Worm (Caenorhabditis elegans): ENCODE measurements around the gene C35D10.3.

Gene C35D10.3

DNA sequence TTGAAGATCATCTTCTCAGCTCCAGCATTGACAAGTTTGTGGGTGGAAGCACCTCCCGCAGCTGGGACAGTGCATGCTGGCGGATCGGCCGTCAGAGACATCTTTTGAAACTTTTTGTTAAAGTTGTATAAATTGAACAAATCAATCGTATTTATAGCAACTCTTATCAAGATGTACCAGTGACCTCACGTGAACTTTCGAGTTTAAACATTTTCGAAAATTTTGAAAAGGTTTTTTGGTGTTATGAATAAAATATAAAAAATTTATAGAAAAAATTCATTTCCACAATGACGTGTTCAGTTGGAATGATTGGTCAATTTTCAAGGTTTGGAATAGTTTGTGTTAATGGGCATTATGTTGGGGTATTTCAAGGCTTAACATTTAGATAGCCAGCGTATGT is at the start of gene C35D10.3, which contains the start of gene msd-4:
TSS of gene C35D10.3 (plus strand) at position 279 of the 400 bp plus-strand sequence.
TSS of gene msd-4 (minus strand) at position 101 of the 400 bp plus-strand sequence.
- TF ChIP-seq C38D4.7 (GFP tag; optimal IDR thresholded peaks at IDR 0.05) (no peak), ceh-2 (tag; optimal IDR thresholded peaks at IDR 0.05) (no peak), ceh-34 (tag; optimal IDR thresholded peaks at IDR 0.05) (no peak), ceh-6 (GFP tag; optimal IDR thresholded peaks at IDR 0.05) (no peak), npax-4 (tag; optimal IDR thresholded peaks at IDR 0.05) (no peak), sox-4 (tag; optimal IDR thresholded peaks at IDR 0.05) (no peak), ceh-24 (tag; optimal IDR thresholded peaks at IDR 0.05) (no peak), gmeb-2 (tag; optimal IDR thresholded peaks at IDR 0.05) (no peak), unc-42 (tag; optimal IDR thresholded peaks at IDR 0.05) (no peak), ahr-1 (tag; optimal IDR thresholded peaks at IDR 0.05) (no peak), pha-2 (tag; optimal IDR thresholded peaks at IDR 0.05) (no peak), ceh-31 (tag; optimal IDR thresholded peaks at IDR 0.05) (no peak), hlh-15 (tag; optimal IDR thresholded peaks at IDR 0.05) (no peak)

DNA sequence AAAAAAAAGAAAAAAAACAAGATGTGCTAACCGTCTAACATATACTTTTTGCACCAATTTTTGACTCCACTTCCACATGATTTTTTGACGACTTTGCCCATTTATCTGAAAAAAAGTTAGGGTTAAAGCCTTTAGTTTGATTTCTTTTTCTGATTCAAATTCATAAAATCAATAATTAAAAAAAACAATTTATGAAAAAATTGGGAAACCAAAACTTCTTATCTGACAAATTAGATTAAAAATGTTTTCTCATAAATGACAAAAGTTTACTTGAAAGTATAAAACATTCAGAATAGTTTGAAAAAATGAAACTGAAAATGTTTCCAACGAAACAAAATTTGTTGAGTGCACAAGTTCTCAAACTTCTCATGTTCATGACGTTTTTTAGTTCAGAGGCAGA is 48.9 kb upstream of the C35D10.3 start, which contains the start of gene F26A1.7:
TSS of gene F26A1.7 (minus strand) at position 101 of the 400 bp plus-strand sequence.
- TF ChIP-seq K09A11.1 (tag; optimal IDR thresholded peaks at IDR 0.05; ENCODE audit: insufficient read depth) (no peak), sox-4 (tag; optimal IDR thresholded peaks at IDR 0.05) (no peak), madf-2 (tag; optimal IDR thresholded peaks at IDR 0.05) (no peak), nfya-1 (tag; optimal IDR thresholded peaks at IDR 0.05) (no peak), C08G9.2 (tag; optimal IDR thresholded peaks at IDR 0.05) (no peak)

DNA sequence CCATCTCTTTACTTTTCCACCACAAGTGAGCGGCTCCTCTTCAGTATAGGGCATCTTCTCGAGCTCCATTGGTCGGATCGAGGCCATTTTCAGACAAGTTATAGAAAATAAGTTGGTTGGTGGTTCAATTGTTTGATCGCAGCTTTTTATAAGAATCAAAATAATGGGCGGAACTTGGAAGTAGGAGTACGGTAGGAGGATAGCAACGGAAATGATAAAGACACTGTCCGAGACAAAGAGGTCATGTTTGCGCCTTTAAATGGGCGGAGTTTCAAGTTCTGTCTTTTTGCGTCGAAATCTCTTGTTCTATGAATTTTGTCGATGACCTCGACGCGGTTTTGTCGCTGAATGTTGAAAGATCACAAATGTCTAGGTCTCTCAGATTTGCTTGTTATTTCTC is 46.6 kb upstream of the C35D10.3 start, which contains the start of gene F26A1.8:
TSS of gene F26A1.8 (minus strand) at position 101 of the 400 bp plus-strand sequence.
- TF ChIP-seq unc-86 (tag; optimal IDR thresholded peaks at IDR 0.05) (no peak), T23F11.4 (GFP tag; optimal IDR thresholded peaks at IDR 0.05) (no peak), unc-55 (GFP tag; optimal IDR thresholded peaks at IDR 0.05) (no peak), ama-1 (optimal IDR thresholded peaks at IDR 0.05) (no peak), hlh-30 (tag; optimal IDR thresholded peaks at IDR 0.05; ENCODE audit: insufficient read depth) (no peak), pag-3 (tag; optimal IDR thresholded peaks at IDR 0.05; ENCODE audit: borderline replicate concordance) (no peak), lin-11 (tag; optimal IDR thresholded peaks at IDR 0.05) (no peak), rnt-1 (tag; optimal IDR thresholded peaks at IDR 0.05) (no peak), tbx-2 (tag; optimal IDR thresholded peaks at IDR 0.05) (no peak), sdc-2 (tag; optimal IDR thresholded peaks at IDR 0.05) (no peak), pat-9 (tag; optimal IDR thresholded peaks at IDR 0.05) (no peak), nhr-11 (tag; optimal IDR thresholded peaks at IDR 0.05) (no peak), pqm-1 (tag; optimal IDR thresholded peaks at IDR 0.05) (no peak), odd-2 (tag; optimal IDR thresholded peaks at IDR 0.05) (no peak), unc-42 (tag; optimal IDR thresholded peaks at IDR 0.05) (no peak), pha-2 (tag; optimal IDR thresholded peaks at IDR 0.05) (no peak), ceh-45 (GFP tag; IDR thresholded peaks at IDR 0.05) (no peak), sox-4 (tag; optimal IDR thresholded peaks at IDR 0.05) (no peak), eyg-1 (tag; optimal IDR thresholded peaks at IDR 0.05) (no peak), ceh-48 (tag; optimal IDR thresholded peaks at IDR 0.05) (no peak)

DNA sequence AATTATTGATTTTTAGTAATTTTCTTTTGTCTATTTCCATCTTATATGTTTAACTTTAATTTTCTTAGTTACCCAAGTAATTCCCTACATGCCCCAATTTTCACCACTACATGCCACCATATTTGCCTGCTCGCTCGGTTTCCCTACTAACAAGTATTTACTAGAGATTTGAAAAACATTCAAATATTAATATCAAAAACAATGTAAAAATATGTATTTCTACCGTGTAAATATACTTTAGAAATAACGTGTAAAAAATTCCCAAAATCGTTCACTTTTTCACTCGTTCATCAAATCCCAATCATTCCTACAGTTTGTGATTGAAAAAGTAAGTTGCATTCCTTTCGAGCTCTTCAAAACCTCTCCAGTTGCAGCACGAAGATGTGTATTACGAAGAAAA is 42.1 kb upstream of the C35D10.3 start, which contains the start of gene F26A1.3:
TSS of gene F26A1.3 (plus strand) at position 301 of the 400 bp plus-strand sequence.
- TF ChIP-seq pqm-1 (tag; optimal IDR thresholded peaks at IDR 0.05) = no peak
- no peak for TF ChIP-seq ztf-16 (tag; optimal IDR thresholded peaks at IDR 0.05)
- no peak for TF ChIP-seq ceh-45 (GFP tag; IDR thresholded peaks at IDR 0.05)
- no peak for TF ChIP-seq hlh-8 (tag; optimal IDR thresholded peaks at IDR 0.05)
- no peak for TF ChIP-seq ahr-1 (tag; optimal IDR thresholded peaks at IDR 0.05)
- TF ChIP-seq ceh-18 (tag; optimal IDR thresholded peaks at IDR 0.05) = no peak
- no peak for TF ChIP-seq unc-55 (GFP tag; optimal IDR thresholded peaks at IDR 0.05)
- TF ChIP-seq ceh-31 (tag; optimal IDR thresholded peaks at IDR 0.05) = no peak
- no peak for TF ChIP-seq lim-6 (tag; optimal IDR thresholded peaks at IDR 0.05)
- TF ChIP-seq ets-4 (tag; optimal IDR thresholded peaks at IDR 0.05) = no peak
- TF ChIP-seq dmd-4 (tag; optimal IDR thresholded peaks at IDR 0.05; ENCODE audit: borderline replicate concordance) = no peak
- no peak for TF ChIP-seq sdc-2 (tag; optimal IDR thresholded peaks at IDR 0.05)
- TF ChIP-seq elt-2 (tag; optimal IDR thresholded peaks at IDR 0.05) = no peak
- no peak for TF ChIP-seq Y22D7AL.16 (tag; optimal IDR thresholded peaks at IDR 0.05)
- no peak for TF ChIP-seq pros-1 (tag; optimal IDR thresholded peaks at IDR 0.05)
